Fruit fly (Drosophila melanogaster): ENCODE measurements around the gene CG11458.

- peak; percentile 7 for TF ChIP-seq Hr96 (GFP tag; optimal IDR thresholded peaks at IDR 0.05)
- TF ChIP-seq Mnt (GFP tag; optimal IDR thresholded peaks at IDR 0.05), result no peak
- no peak for TF ChIP-seq Clk (GFP tag; optimal IDR thresholded peaks at IDR 0.05)
- no peak for TF ChIP-seq CG12768 (GFP tag; optimal IDR thresholded peaks at IDR 0.05)
- no peak for TF ChIP-seq toe (GFP tag; optimal IDR thresholded peaks at IDR 0.05)
- TF ChIP-seq cnc (optimal IDR thresholded peaks at IDR 0.05), result no peak
- no peak for TF ChIP-seq CG7045 (GFP tag; optimal IDR thresholded peaks at IDR 0.05)
- no peak for TF ChIP-seq CG5204 (GFP tag; optimal IDR thresholded peaks at IDR 0.05)
- TF ChIP-seq CG33017 (tag; optimal IDR thresholded peaks at IDR 0.05), result no peak
- TF ChIP-seq tj (GFP tag; optimal IDR thresholded peaks at IDR 0.05), result peak; percentile 99
- TF ChIP-seq CG1620 (GFP tag; optimal IDR thresholded peaks at IDR 0.05), result peak; percentile 27
- TF ChIP-seq CG14711 (tag; optimal IDR thresholded peaks at IDR 0.05), result peak; percentile 58
- peak; percentile 23 for TF ChIP-seq CG7101 (tag; optimal IDR thresholded peaks at IDR 0.05)
- TF ChIP-seq cic (GFP tag; optimal IDR thresholded peaks at IDR 0.05), result no peak
Observed at dm6 chr3L:20923030-20923591, 17.5 kb downstream of the CG11458 start.
